Worm (Caenorhabditis elegans) whole organism, L2 larva: ENCODE data around the gene set-16.

ENCODE experiments used
- F13H6.1 ChIP-seq: sonication (generic microtip); optimal IDR thresholded peaks from 2 replicates; lab custom pipeline; 2016; ENCODE audit warnings: missing genetic modification characterization, missing compliant biosample characterization
- R02D3.7 ChIP-seq: fragments of 150-350 bp; optimal IDR thresholded peaks from 2 replicates; lab custom pipeline; 2014; ENCODE audit warnings: missing biosample characterization, missing genetic modification characterization
- Y55F3AM.14 ChIP-seq: fragments of 200-800 bp; sonication (Bioruptor generic); optimal IDR thresholded peaks from 2 replicates; lab custom pipeline; 2018; ENCODE audit warnings: mild to moderate bottlenecking, missing genetic modification characterization, missing compliant biosample characterization
- ama-1 ChIP-seq: fragments of 150-350 bp; optimal IDR thresholded peaks from 2 replicates; lab custom pipeline; 2018; ENCODE audit warnings: inconsistent platforms
- blmp-1 ChIP-seq: sonication (generic microtip); optimal IDR thresholded peaks from 2 replicates; lab custom pipeline; 2017; ENCODE audit warnings: missing genetic modification characterization, mild to moderate bottlenecking, missing compliant biosample characterization, antibody characterized with exemption, moderate library complexity; ENCODE audit not compliant: insufficient read depth
- ceh-82 ChIP-seq: fragments of 150-350 bp; optimal IDR thresholded peaks from 2 replicates; lab custom pipeline; 2014; ENCODE audit warnings: missing biosample characterization, missing genetic modification characterization
- egl-27 ChIP-seq: sonication (generic microtip); optimal IDR thresholded peaks from 3 replicates; lab custom pipeline; 2017; ENCODE audit warnings: missing biosample characterization, missing genetic modification reagents, missing genetic modification characterization
- mdl-1 ChIP-seq, 2 experiments: fragments of 150-350 bp in 1 of 2; sonication (generic microtip) in 1 of 2; optimal IDR thresholded peaks; 2 replicates each; lab custom pipeline; 2017; ENCODE audit warnings: missing biosample characterization in 2 of 2, missing genetic modification characterization in 2 of 2
- unc-62 ChIP-seq: fragments of 150-350 bp; optimal IDR thresholded peaks from 2 replicates; lab custom pipeline; 2014; ENCODE audit warnings: missing biosample characterization, missing genetic modification reagents, missing genetic modification characterization
- zag-1 ChIP-seq: fragments of 150-350 bp; optimal IDR thresholded peaks from 2 replicates; lab custom pipeline; 2014; ENCODE audit warnings: missing biosample characterization, missing genetic modification characterization
- ztf-11 ChIP-seq: sonication (generic microtip); optimal IDR thresholded peaks from 2 replicates; lab custom pipeline; 2017; ENCODE audit warnings: missing biosample characterization, missing genetic modification characterization

ce11 chrIII:13635730-13636360 is 7.9 kb upstream of the set-16 start:
- no peak for TF ChIP-seq egl-27 (tag; lab: Kevin White, UChicago)
- TF ChIP-seq ama-1 (lab: Kevin White, UChicago): no peak
- no peak for TF ChIP-seq ceh-82 (tag; lab: Kevin White, UChicago)
- no peak for TF ChIP-seq blmp-1 (tag; lab: Kevin White, UChicago)
- no peak for TF ChIP-seq ztf-11 (tag; lab: Kevin White, UChicago)
- TF ChIP-seq R02D3.7 (tag; lab: Kevin White, UChicago): no peak
- no peak for TF ChIP-seq Y55F3AM.14
- peak; percentile 6 for TF ChIP-seq F13H6.1 (tag; lab: Kevin White, UChicago)
- no peak for TF ChIP-seq unc-62 (GFP tag; lab: Kevin White, UChicago)
- TF ChIP-seq zag-1 (tag; lab: Kevin White, UChicago): peak; percentile 19
- no peak for TF ChIP-seq mdl-1 (tag; optimal IDR thresholded peaks at IDR 0.05; lab: Kevin White, UChicago)
